Worm (Caenorhabditis elegans): Measurements from ENCODE around the gene dhhc-9.

ce11 chrX:2352929-2353328 is 48.9 kb downstream of the dhhc-9 start:
- TF ChIP-seq cog-1 (tag; optimal IDR thresholded peaks at IDR 0.05), result no peak
- TF ChIP-seq klf-2 (GFP tag; conservative IDR thresholded peaks at IDR 0.05), result no peak
- TF ChIP-seq ztf-23 (GFP tag; IDR thresholded peaks at IDR 0.05), result no peak
- no peak for TF ChIP-seq ref-1 (GFP tag; conservative IDR thresholded peaks at IDR 0.05)
- no peak for TF ChIP-seq flt-1 (GFP tag; IDR thresholded peaks at IDR 0.05)
- no peak for TF ChIP-seq T22C8.4 (GFP tag; IDR thresholded peaks at IDR 0.05)
- no peak for TF ChIP-seq tab-1 (GFP tag; IDR thresholded peaks at IDR 0.05)
- no peak for TF ChIP-seq ztf-29 (GFP tag; IDR thresholded peaks at IDR 0.05)

Data from whole organism, midembryonic.